Worm (Caenorhabditis elegans): ENCODE measurements around the gene pitr-2.

pitr-2 gene

DNA sequence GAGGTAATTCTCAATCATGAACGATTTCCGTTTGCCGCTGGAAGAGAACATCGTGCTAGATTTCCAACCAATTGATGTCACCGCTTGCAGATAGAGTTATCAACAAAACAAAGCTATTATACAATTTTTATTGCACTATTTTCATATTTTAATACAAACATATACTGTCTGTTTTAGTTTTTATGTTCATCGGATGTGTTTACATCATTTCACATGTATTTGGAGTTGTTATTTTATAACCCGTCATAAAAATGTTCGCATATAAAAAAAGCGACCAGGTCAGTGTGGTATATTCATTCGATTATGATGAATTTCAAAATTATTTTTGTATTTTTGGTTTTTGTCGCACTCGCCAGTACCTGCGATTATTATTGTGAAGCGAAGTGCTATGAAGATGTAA, 14.3 kb downstream of the pitr-2 start, which contains the start of gene F21C10.11:
TSS of gene F21C10.11 (plus strand) at position 301 of the 400 bp plus-strand sequence.
- TF ChIP-seq xbp-1 (tag; optimal IDR thresholded peaks at IDR 0.05) (no peak), lin-39 (tag; optimal IDR thresholded peaks at IDR 0.05) (no peak), ets-5 (GFP tag; IDR thresholded peaks at IDR 0.05) (no peak), fkh-8 (tag; optimal IDR thresholded peaks at IDR 0.05) (no peak), irx-1 (tag; optimal IDR thresholded peaks at IDR 0.05) (no peak), fkh-10 (GFP tag; optimal IDR thresholded peaks at IDR 0.05) (no peak), zag-1 (tag; optimal IDR thresholded peaks at IDR 0.05) (no peak), tlp-1 (tag; optimal IDR thresholded peaks at IDR 0.05) (no peak), ces-1 (GFP tag; optimal IDR thresholded peaks at IDR 0.05) (no peak), pag-3 (tag; optimal IDR thresholded peaks at IDR 0.05; ENCODE audit: borderline replicate concordance, insufficient read depth) (no peak), lin-13 (GFP tag; optimal IDR thresholded peaks at IDR 0.05) (no peak), mef-2 (tag; optimal IDR thresholded peaks at IDR 0.05) (no peak), sptf-1 (tag; optimal IDR thresholded peaks at IDR 0.05) (no peak), isw-1 (GFP tag; IDR thresholded peaks at IDR 0.05) (no peak)

DNA sequence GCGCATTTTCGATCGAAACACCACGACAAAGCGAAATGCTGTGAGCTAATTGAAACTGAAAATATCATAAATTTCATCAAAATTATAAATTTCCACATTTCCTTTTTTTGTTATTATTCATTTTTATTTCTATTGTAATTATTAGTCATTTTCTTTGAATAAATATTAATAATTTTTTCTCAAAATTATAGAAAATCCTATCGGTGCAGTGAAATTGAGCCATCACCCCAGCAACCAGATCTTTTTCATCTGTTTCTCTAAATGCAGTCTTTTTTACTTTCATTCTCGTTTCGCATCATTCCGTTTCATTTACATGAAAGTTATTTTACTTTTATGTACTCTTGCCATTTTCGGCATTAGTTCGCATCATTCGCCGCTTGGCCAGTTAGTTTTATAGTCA, 15.5 kb downstream of the pitr-2 start, which contains the start of gene F21C10.13:
TSS of gene F21C10.13 (plus strand) at position 301 of the 400 bp plus-strand sequence.
- TF ChIP-seq efl-1 (optimal IDR thresholded peaks at IDR 0.05) = no peak
- TF ChIP-seq efl-1 (GFP tag; optimal IDR thresholded peaks at IDR 0.05 in 1 of 2) = peak in 1 of 2 experiments; percentile 52
- TF ChIP-seq unc-130 (tag; optimal IDR thresholded peaks at IDR 0.05) = no peak

DNA sequence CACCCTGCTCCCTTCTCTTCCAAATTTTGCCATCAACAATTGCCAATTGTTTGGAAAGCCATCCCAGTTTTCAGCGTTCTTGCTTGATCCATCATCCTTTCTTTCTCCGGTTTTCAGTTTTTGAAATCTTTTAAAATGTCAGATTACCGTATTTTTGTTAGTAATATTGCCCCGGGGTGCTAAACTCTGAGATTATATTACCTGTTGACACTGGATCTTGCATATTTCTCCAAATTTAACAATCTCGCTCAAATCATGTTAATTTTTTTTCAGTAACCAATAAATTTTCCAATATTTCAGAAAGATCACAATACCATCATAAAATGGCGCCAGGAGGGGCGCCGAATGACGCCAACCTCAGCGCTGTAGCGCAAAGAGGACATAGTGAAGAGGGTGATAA, 25.1 kb downstream of the pitr-2 start, which contains the start of gene F21C10.7:
TSS of gene F21C10.7 (plus strand) at position 301 of the 400 bp plus-strand sequence.
- TF ChIP-seq dsc-1 (tag; optimal IDR thresholded peaks at IDR 0.05) = no peak
- TF ChIP-seq rnt-1 (tag; optimal IDR thresholded peaks at IDR 0.05) = no peak
- no peak for TF ChIP-seq ces-1 (GFP tag; optimal IDR thresholded peaks at IDR 0.05)
- TF ChIP-seq mdl-1 (tag; optimal IDR thresholded peaks at IDR 0.05) = no peak
- no peak for TF ChIP-seq nhr-28 (tag; optimal IDR thresholded peaks at IDR 0.05)
- no peak for TF ChIP-seq unc-98 (GFP tag; IDR thresholded peaks at IDR 0.05)
- no peak for TF ChIP-seq nhr-237 (tag; optimal IDR thresholded peaks at IDR 0.05)
- no peak for TF ChIP-seq skn-1 (tag; optimal IDR thresholded peaks at IDR 0.05)

DNA sequence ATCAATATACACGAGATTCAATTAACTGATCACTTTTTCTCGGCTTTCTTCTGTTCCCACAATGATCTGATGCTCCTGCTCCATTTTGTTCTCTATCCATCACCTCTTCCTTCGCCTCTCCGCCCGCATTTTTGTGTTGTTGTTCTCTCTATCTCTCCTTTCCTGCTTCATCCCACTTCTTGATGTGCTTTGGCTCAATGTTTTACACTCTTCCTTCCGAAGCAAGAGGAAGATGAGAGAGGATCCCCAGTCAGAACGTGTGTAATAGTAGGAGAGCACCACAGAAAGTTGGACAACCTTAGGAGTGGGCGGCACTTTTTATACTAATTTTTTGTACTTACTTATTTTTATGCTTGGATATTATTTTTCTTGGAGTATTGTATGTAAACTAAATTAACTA, 25.6 kb downstream of the pitr-2 start:
- TF ChIP-seq lin-14 (GFP tag; optimal IDR thresholded peaks at IDR 0.05) (peak; percentile 76), rnt-1 (tag; optimal IDR thresholded peaks at IDR 0.05) (peak; percentile 9), nhr-90 (tag; optimal IDR thresholded peaks at IDR 0.05; ENCODE audit: poor library complexity) (no peak), lin-39 (tag; optimal IDR thresholded peaks at IDR 0.05) (no peak), fkh-8 (tag; optimal IDR thresholded peaks at IDR 0.05) (no peak)

DNA sequence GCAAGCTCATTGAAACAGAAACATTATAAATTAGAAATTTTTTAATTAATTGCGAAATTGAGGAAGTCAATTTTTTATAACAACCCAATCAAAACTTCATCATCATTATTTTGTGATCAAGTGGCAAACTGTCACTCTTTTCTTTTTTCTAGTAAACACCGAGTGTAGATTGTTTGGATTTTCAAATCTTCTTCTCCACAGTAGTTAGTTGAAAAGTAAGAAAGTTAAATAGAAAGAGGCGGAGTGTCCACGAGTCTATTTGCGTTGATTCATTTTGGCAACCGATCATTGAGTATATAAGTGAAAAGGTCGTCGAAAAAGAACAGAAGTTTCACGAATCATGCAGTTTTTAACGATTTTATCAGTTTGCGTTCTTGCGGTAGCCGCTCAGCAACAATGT, 28.2 kb downstream of the pitr-2 start, which contains the start of gene pqn-31:
TSS of gene pqn-31 (plus strand) at position 301 of the 400 bp plus-strand sequence.
- TF ChIP-seq nhr-28 (tag; optimal IDR thresholded peaks at IDR 0.05) = no peak
- no peak for TF ChIP-seq nhr-71 (tag; optimal IDR thresholded peaks at IDR 0.05)
- TF ChIP-seq fos-1 (tag; optimal IDR thresholded peaks at IDR 0.05) = no peak
- TF ChIP-seq rnt-1 (tag; optimal IDR thresholded peaks at IDR 0.05) = no peak

DNA sequence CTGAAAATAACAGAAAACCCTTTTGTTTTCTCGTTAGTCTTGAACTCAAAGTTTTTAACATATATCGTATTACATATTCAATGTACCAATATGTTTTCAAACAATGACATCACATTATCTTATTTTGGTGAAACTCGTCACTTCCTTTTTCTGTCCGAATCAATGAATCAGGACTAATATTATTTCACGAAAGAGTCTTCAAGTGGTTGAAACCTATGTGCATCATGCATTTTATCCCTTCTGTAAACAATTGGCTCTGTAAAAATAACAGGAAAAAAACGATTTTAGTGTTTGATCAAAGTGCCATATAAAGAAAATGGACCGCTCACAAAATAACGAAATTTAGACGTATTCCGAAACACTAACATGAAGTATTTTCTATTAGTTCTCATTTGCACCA, 29.3 kb downstream of the pitr-2 start, which contains the start of gene F21C10.18:
TSS of gene F21C10.18 (plus strand) at position 301 of the 400 bp plus-strand sequence.
- TF ChIP-seq pax-3 (tag; optimal IDR thresholded peaks at IDR 0.05) (no peak), ces-1 (GFP tag; optimal IDR thresholded peaks at IDR 0.05) (no peak), C16A3.4 (tag; optimal IDR thresholded peaks at IDR 0.05) (no peak), lin-35 (GFP tag; optimal IDR thresholded peaks at IDR 0.05) (no peak), alr-1 (tag; optimal IDR thresholded peaks at IDR 0.05; ENCODE audit: borderline replicate concordance) (no peak), nhr-84 (tag; optimal IDR thresholded peaks at IDR 0.05) (no peak), ztf-11 (tag; optimal IDR thresholded peaks at IDR 0.05) (no peak), swsn-7 (tag; optimal IDR thresholded peaks at IDR 0.05) (no peak), unc-86 (tag; optimal IDR thresholded peaks at IDR 0.05) (no peak), tlp-1 (tag; optimal IDR thresholded peaks at IDR 0.05) (no peak), ztf-4 (tag; optimal IDR thresholded peaks at IDR 0.05) (no peak), jun-1 (tag; optimal IDR thresholded peaks at IDR 0.05) (no peak), unc-98 (GFP tag; IDR thresholded peaks at IDR 0.05) (no peak), aha-1 (tag; optimal IDR thresholded peaks at IDR 0.05) (no peak), sptf-1 (tag; optimal IDR thresholded peaks at IDR 0.05) (no peak), mdl-1 (tag; optimal IDR thresholded peaks at IDR 0.05) (no peak)
